Fruit fly (Drosophila melanogaster) whole organism, adult: Measurements from ENCODE around the gene RpL6.

Source experiments
- CG11617 ChIP-seq: fragments of 200-800 bp; sonication (Bioruptor generic); optimal IDR thresholded peaks from 2 replicates; lab custom pipeline; 2017; ENCODE audit warnings: mild to moderate bottlenecking, missing biosample characterization, missing genetic modification reagents, missing genetic modification characterization
- CG12768 ChIP-seq: fragments of 200-800 bp; sonication (Bioruptor generic); optimal IDR thresholded peaks from 2 replicates; lab custom pipeline; 2017; ENCODE audit warnings: missing biosample characterization, missing genetic modification characterization, mild to moderate bottlenecking, moderate library complexity, missing genetic modification reagents
- CG14711 ChIP-seq: fragments of 200-800 bp; sonication (Bioruptor generic); optimal IDR thresholded peaks from 2 replicates; lab custom pipeline; 2018; ENCODE audit warnings: missing biosample characterization, mild to moderate bottlenecking, missing genetic modification characterization, moderate library complexity
- CG1620 ChIP-seq: fragments of 200-800 bp; sonication (Bioruptor generic); optimal IDR thresholded peaks from 2 replicates; lab custom pipeline; 2016; ENCODE audit warnings: missing biosample characterization, missing genetic modification characterization
- CG33017 ChIP-seq: fragments of 200-800 bp; sonication (Bioruptor generic); optimal IDR thresholded peaks from 2 replicates; lab custom pipeline; 2018; ENCODE audit warnings: missing biosample characterization, mild to moderate bottlenecking, missing genetic modification characterization, moderate library complexity
- CG5204 ChIP-seq: fragments of 200-800 bp; sonication (Bioruptor generic); optimal IDR thresholded peaks from 2 replicates; lab custom pipeline; 2016; ENCODE audit warnings: missing biosample characterization, missing genetic modification characterization
- CG7045 ChIP-seq: fragments of 200-800 bp; sonication (Bioruptor generic); optimal IDR thresholded peaks from 2 replicates; lab custom pipeline; 2017; ENCODE audit warnings: missing biosample characterization, mild to moderate bottlenecking, missing genetic modification characterization
- CG7101 ChIP-seq: fragments of 200-800 bp; sonication (Bioruptor generic); optimal IDR thresholded peaks from 2 replicates; lab custom pipeline; 2018; ENCODE audit warnings: missing biosample characterization, mild to moderate bottlenecking, missing genetic modification characterization, moderate library complexity
- Clk ChIP-seq: fragments of 200-800 bp; sonication (Bioruptor generic); optimal IDR thresholded peaks from 2 replicates; lab custom pipeline; 2017; ENCODE audit warnings: missing biosample characterization, missing genetic modification characterization
- Crg-1 ChIP-seq: fragments of 200-800 bp; sonication (Bioruptor generic); optimal IDR thresholded peaks from 2 replicates; lab custom pipeline; 2016; ENCODE audit warnings: missing biosample characterization, missing genetic modification characterization
- Hr96 ChIP-seq: fragments of 200-800 bp; sonication (Bioruptor generic); optimal IDR thresholded peaks from 2 replicates; lab custom pipeline; 2016; ENCODE audit warnings: missing biosample characterization, missing genetic modification characterization
- Mnt ChIP-seq: fragments of 200-800 bp; sonication (Bioruptor generic); optimal IDR thresholded peaks from 2 replicates; lab custom pipeline; 2016; ENCODE audit warnings: missing biosample characterization, mild to moderate bottlenecking, missing genetic modification characterization
- bab1 ChIP-seq: fragments of 200-800 bp; sonication (Bioruptor generic); optimal IDR thresholded peaks from 3 replicates; lab custom pipeline; 2019; ENCODE audit warnings: missing biosample characterization, mild to moderate bottlenecking, missing genetic modification characterization, moderate library complexity
- cic ChIP-seq: fragments of 200-800 bp; sonication (Bioruptor generic); optimal IDR thresholded peaks from 2 replicates; lab custom pipeline; 2017; ENCODE audit warnings: missing biosample characterization, mild to moderate bottlenecking, missing genetic modification characterization, moderate library complexity
- cnc ChIP-seq, 2 experiments: fragments of >200 bp; optimal IDR thresholded peaks; 2 replicates each; lab custom pipeline; 2017
- kay ChIP-seq: fragments of 200-800 bp; sonication (Bioruptor generic); peaks from one replicate; lab custom pipeline; 2016; ENCODE audit warnings: missing biosample characterization, missing genetic modification characterization, borderline replicate concordance
- ovo ChIP-seq: fragments of 200-800 bp; sonication (Bioruptor generic); optimal IDR thresholded peaks from 2 replicates; lab custom pipeline; 2016; ENCODE audit warnings: missing biosample characterization, missing genetic modification characterization
- pad ChIP-seq: fragments of 200-800 bp; sonication (Bioruptor generic); optimal IDR thresholded peaks from 3 replicates; lab custom pipeline; 2017; ENCODE audit warnings: missing biosample characterization, missing genetic modification characterization, mild to moderate bottlenecking, moderate library complexity, missing genetic modification reagents
- tj ChIP-seq: fragments of 200-800 bp; sonication (Bioruptor generic); optimal IDR thresholded peaks from 3 replicates; lab custom pipeline; 2017; ENCODE audit warnings: missing biosample characterization, mild to moderate bottlenecking, missing genetic modification characterization, moderate library complexity
- toe ChIP-seq: fragments of 200-800 bp; sonication (Bioruptor generic); optimal IDR thresholded peaks from 2 replicates; lab custom pipeline; 2016; ENCODE audit warnings: missing biosample characterization, missing genetic modification characterization

The RpL6 gene

DNA sequence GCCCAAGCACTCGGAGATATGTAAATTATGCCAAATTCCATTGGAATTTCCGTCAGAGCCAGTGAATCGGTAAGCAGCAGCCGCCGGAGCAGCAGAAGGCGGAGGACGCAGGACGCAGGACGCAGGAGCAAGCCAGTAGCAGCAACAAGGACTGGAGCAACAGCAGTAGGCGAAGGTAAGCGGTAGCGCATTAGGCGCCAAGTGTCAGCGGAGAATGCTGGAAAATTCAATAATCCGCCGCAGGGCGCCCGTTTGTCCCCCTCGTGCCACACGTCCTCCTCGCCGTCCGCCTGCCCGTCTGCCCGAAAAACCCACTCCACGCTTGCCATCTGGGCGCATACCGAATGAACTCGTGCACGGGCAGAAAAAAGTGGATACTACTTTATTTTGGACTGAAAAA, 26.6 kb upstream of the RpL6 start:
- no peak for TF ChIP-seq CG14711 (tag; lab: Kevin White, UChicago)
- TF ChIP-seq CG33017, result no peak
- TF ChIP-seq bab1, result no peak
- no peak for TF ChIP-seq Hr96 (GFP tag; lab: Kevin White, UChicago)
- TF ChIP-seq CG7045 (GFP tag; lab: Kevin White, UChicago), result no peak
- TF ChIP-seq tj (GFP tag; lab: Kevin White, UChicago), result no peak
- TF ChIP-seq cic (GFP tag; lab: Kevin White, UChicago), result no peak
- no peak for TF ChIP-seq CG12768 (GFP tag; lab: Kevin White, UChicago)
- no peak for TF ChIP-seq CG1620 (GFP tag; lab: Kevin White, UChicago)
- no peak for TF ChIP-seq toe
- no peak for TF ChIP-seq pad
- no peak for TF ChIP-seq Crg-1
- TF ChIP-seq Mnt (GFP tag; lab: Kevin White, UChicago), result no peak
- no peak for TF ChIP-seq cnc (optimal IDR thresholded peaks at IDR 0.05; lab: Kevin White, UChicago)

DNA sequence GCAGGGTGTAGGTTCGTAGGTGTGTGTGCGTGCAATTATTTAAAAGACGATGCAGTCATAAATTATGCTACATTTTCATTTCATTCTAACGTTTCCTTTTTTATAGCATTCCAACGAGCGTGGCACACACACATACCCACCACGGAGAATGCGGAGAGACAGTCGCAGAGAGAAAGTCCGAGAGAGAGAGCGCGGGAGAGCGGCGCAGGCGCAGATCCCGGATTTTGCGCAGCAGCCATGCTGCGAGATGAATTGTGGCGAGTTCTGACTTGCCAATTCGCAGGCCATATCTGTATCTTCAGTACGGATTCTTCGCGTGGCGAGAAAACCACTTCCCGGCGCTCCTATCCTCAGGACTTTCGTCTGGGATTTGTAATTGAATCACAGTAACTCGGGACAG, 25.8 kb upstream of the RpL6 start, which contains the start of gene kek6:
kek6 (plus strand) TSS at position 323 of the 400 bp plus-strand sequence.
- TF ChIP-seq toe, result no peak

DNA sequence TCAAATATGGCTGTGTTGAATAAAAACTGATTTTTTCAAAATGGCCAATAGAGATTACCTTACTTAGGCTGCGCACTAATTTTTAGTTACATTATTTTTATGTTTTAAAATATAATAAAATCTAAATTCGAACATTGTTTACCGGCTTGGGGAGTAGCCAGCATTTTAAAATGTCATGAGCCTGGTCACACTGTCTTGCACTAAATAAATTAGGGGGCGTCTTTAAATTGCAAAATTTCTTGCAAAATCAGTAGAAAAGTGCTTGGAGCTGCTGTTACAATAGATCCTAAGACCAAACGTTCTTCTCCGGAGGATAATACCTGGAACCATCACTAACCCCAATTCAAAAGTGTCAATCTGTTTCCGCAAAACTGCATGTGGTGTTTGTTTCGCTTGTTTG, 21.8 kb upstream of the RpL6 start, which contains the start of gene pasha:
pasha (plus strand) TSS at position 177 of the 400 bp plus-strand sequence.
- peak; percentile 34 for TF ChIP-seq bab1
- TF ChIP-seq CG33017, result no peak

DNA sequence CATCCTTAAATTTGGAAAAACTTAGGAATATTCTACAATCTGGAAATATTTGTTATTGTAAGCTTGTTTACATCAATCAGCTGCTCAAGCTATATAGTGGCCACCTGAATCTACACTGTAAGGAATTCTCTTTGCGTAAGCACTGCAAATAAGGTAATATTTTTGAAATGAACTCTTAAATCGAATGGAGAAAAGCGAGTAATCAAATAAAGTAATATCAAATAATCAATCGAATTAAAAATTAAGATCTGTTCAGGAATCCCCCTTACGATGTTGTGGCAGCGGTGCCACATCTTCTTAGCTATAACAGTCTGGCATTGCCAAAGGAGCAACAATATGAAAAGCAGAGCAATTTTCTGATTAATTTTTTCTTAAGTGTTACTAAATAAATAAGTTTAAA, 20.0 kb upstream of the RpL6 start, which contains the start of the genes Mnat9 and CG1792:
Mnat9 (minus strand) TSS at position 160 of the 400 bp plus-strand sequence.
CG1792 (plus strand) TSS at position 303 of the 400 bp plus-strand sequence.
- peak; percentile 80 for TF ChIP-seq cic (GFP tag; lab: Kevin White, UChicago)
- peak; percentile 88 for TF ChIP-seq pad
- peak; percentile 97 for TF ChIP-seq CG5204 (GFP tag; lab: Kevin White, UChicago)
- peak; percentile 87 for TF ChIP-seq ovo (GFP tag; lab: Kevin White, UChicago)
- peak; percentile 95 for TF ChIP-seq Hr96 (GFP tag; lab: Kevin White, UChicago)
- peak; percentile 98 for TF ChIP-seq CG12768 (GFP tag; lab: Kevin White, UChicago)
- TF ChIP-seq cnc (optimal IDR thresholded peaks at IDR 0.05; lab: Kevin White, UChicago), result no peak
- TF ChIP-seq kay, result no peak
- TF ChIP-seq toe, result peak; percentile 98
- TF ChIP-seq CG7101 (tag; lab: Kevin White, UChicago), result peak; percentile 98
- TF ChIP-seq tj (GFP tag; lab: Kevin White, UChicago), result peak; percentile 87
- peak; percentile 97 for TF ChIP-seq Crg-1
- TF ChIP-seq bab1, result peak; percentile 99
- TF ChIP-seq Clk, result peak; percentile 95
- TF ChIP-seq CG33017, result peak; percentile 97
- TF ChIP-seq CG14711 (tag; lab: Kevin White, UChicago), result peak; percentile 97
- TF ChIP-seq CG7045 (GFP tag; lab: Kevin White, UChicago), result peak; percentile 98
- peak; percentile 88 for TF ChIP-seq Mnt (GFP tag; lab: Kevin White, UChicago)
- peak; percentile 99 for TF ChIP-seq CG1620 (GFP tag; lab: Kevin White, UChicago)
- TF ChIP-seq CG11617 (GFP tag; lab: Kevin White, UChicago), result peak; percentile 97

DNA sequence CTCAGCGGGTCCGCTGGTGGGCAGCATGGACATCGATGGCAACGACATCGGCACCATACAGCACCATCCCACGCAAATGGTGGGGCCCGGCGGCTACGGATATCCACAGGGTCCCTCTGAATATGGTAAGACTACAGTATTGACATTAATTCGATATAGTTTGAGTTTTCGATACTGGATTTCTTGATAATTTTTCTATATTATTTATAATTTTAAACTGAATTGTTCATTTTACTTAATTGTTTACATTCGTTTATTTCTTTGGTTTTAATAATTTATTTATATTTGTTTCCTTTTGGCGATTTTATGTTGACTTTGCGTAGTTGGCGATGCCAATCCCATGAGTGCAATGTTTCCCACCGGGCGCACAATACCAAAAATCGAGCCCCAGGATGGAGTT, 16.6 kb upstream of the RpL6 start, which contains the start of gene CycG:
CycG (minus strand) TSS at position 101 of the 400 bp plus-strand sequence.
- TF ChIP-seq pad, result no peak
- TF ChIP-seq ovo (GFP tag; lab: Kevin White, UChicago), result no peak
- no peak for TF ChIP-seq Clk
- no peak for TF ChIP-seq CG14711 (tag; lab: Kevin White, UChicago)
- no peak for TF ChIP-seq tj (GFP tag; lab: Kevin White, UChicago)
- no peak for TF ChIP-seq CG1620 (GFP tag; lab: Kevin White, UChicago)

DNA sequence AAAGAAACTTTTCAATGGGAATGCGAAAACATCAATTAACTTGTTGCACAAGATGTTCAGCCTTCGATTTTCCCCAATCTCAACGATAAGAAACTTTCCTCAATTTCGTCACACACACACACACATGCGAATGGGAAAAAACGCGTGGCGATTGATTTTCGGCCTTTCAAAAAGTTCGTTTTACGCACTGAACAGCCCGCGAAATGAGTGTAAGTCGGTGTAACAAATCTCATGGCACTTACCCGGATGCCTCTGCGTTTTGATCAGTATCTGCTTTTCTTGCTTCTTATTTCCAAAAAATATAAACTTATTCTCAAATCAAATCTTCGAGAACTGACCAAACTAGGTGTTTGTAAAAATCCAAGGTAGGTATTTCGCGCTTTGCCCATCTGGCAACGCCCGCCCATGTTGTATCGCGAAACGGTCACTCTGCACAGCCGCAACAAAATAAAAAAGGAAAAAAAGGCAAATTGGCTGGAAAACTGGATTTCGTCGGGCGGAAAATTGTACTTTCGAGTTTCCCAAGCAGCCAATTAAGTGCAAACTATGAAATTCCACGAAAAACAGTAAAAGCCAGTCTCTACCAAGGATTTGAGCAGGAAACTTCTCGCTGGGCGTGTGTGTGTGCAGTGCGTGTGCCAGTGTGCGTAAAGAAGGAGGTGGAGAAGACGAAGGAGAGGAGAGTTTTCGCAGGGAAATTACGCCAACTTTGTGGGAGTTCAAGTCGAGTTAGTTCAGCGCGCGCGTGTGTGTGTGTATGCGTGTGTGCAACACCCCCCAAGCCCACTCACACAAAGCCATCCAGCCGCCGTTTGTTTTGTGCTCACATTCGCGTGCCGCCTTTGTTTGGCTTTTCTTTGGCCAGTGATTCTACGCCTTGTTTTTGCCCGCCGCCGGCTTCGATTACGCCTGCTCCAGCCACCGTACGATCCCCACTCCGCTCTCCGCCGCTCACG, 14.9 kb upstream of the RpL6 start, which contains the start of gene Med:
Med (plus strand) TSS at position 408 of the 956 bp plus-strand sequence.
- peak; percentile 21 for TF ChIP-seq Mnt (GFP tag; lab: Kevin White, UChicago)
- TF ChIP-seq bab1, result peak; percentile 2
- TF ChIP-seq CG11617 (GFP tag; lab: Kevin White, UChicago), result peak; percentile 15
- TF ChIP-seq pad, result peak; percentile 29
- peak; percentile 39 for TF ChIP-seq tj (GFP tag; lab: Kevin White, UChicago)
- no peak for TF ChIP-seq CG7045 (GFP tag; lab: Kevin White, UChicago)
- peak; percentile 58 for TF ChIP-seq cic (GFP tag; lab: Kevin White, UChicago)
- no peak for TF ChIP-seq Hr96 (GFP tag; lab: Kevin White, UChicago)
- TF ChIP-seq CG7101 (tag; lab: Kevin White, UChicago), result peak; percentile 13
